Worm (Caenorhabditis elegans) whole organism, L3 larva: ENCODE data around the gene yap-1.

Experiments used
- ama-1 ChIP-seq: fragments of 150-350 bp; optimal IDR thresholded peaks from 2 replicates; lab custom pipeline; 2018
- ceh-16 ChIP-seq: sonication (generic microtip); optimal IDR thresholded peaks from 2 replicates; lab custom pipeline; 2017; ENCODE audit warnings: missing biosample characterization, missing genetic modification characterization
- egl-27 ChIP-seq: sonication (generic microtip); optimal IDR thresholded peaks from 4 replicates; lab custom pipeline; 2017; ENCODE audit warnings: missing biosample characterization, missing genetic modification reagents, missing genetic modification characterization
- pqm-1 ChIP-seq: fragments of 150-350 bp; optimal IDR thresholded peaks from 2 replicates; lab custom pipeline; 2017; ENCODE audit warnings: missing biosample characterization, missing genetic modification characterization, inconsistent platforms
- sea-2 ChIP-seq: fragments of 150-350 bp; sonication (generic microtip); optimal IDR thresholded peaks from 4 replicates; lab custom pipeline; 2014; ENCODE audit warnings: missing biosample characterization, missing genetic modification reagents, missing genetic modification characterization

- TF ChIP-seq egl-27 (tag; lab: Kevin White, UChicago): no peak
- TF ChIP-seq pqm-1 (tag; lab: Kevin White, UChicago): no peak
- TF ChIP-seq ama-1: no peak
- TF ChIP-seq sea-2 (GFP tag; lab: Kevin White, UChicago): no peak
- no peak for TF ChIP-seq ceh-16 (tag; lab: Kevin White, UChicago)
These were observed 17.5 kb upstream of the yap-1 start, which contains the start of gene F13E6.2 for ce11 chrX:10674199-10674598.
